Fruit fly (Drosophila melanogaster): ENCODE results near the gene lovit.

The lovit gene

dm6 chr3L:25670880-25671279 is at the start of gene lovit:
Gene lovit (minus strand): TSS chr3L:25670980.
- TF ChIP-seq cic (GFP tag; optimal IDR thresholded peaks at IDR 0.05) (no peak), tj (GFP tag; optimal IDR thresholded peaks at IDR 0.05) (no peak), Crg-1 (GFP tag; optimal IDR thresholded peaks at IDR 0.05) (no peak), Mnt (GFP tag; optimal IDR thresholded peaks at IDR 0.05) (no peak), CG7045 (GFP tag; optimal IDR thresholded peaks at IDR 0.05) (no peak), kay (GFP tag; ENCODE audit: borderline replicate concordance) (no peak), CG5204 (GFP tag; optimal IDR thresholded peaks at IDR 0.05) (no peak), CG14711 (tag; optimal IDR thresholded peaks at IDR 0.05) (no peak), cnc (optimal IDR thresholded peaks at IDR 0.05) (no peak)

- TF ChIP-seq Mnt (GFP tag; optimal IDR thresholded peaks at IDR 0.05) (no peak), bab1 (GFP tag; optimal IDR thresholded peaks at IDR 0.05) (no peak), cic (GFP tag; optimal IDR thresholded peaks at IDR 0.05) (no peak), Clk (GFP tag; optimal IDR thresholded peaks at IDR 0.05) (no peak), pad (GFP tag; optimal IDR thresholded peaks at IDR 0.05) (no peak), CG11617 (GFP tag; optimal IDR thresholded peaks at IDR 0.05) (no peak), toe (GFP tag; optimal IDR thresholded peaks at IDR 0.05) (no peak), CG7101 (tag; optimal IDR thresholded peaks at IDR 0.05) (no peak), Hr96 (GFP tag; optimal IDR thresholded peaks at IDR 0.05) (no peak), CG7045 (GFP tag; optimal IDR thresholded peaks at IDR 0.05) (no peak)
Observed at dm6 chr3L:25675529-25675928, 4.7 kb upstream of the lovit start.

- TF ChIP-seq bab1 (GFP tag; optimal IDR thresholded peaks at IDR 0.05) (no peak), pad (GFP tag; optimal IDR thresholded peaks at IDR 0.05) (peak; percentile 59), cnc (optimal IDR thresholded peaks at IDR 0.05) (no peak), CG33017 (tag; optimal IDR thresholded peaks at IDR 0.05) (no peak)
Observed at dm6 chr3L:25229896-25230295, 440.9 kb downstream of the lovit start.
